Worm (Caenorhabditis elegans): Measurements from ENCODE around the gene Y42H9AR.5.

ce11 chrIV:8070299-8070698 is 32.0 kb upstream of the Y42H9AR.5 start:
- TF ChIP-seq nhr-28 (tag; optimal IDR thresholded peaks at IDR 0.05) (no peak), ztf-11 (tag; optimal IDR thresholded peaks at IDR 0.05) (no peak), snpc-4 (tag; optimal IDR thresholded peaks at IDR 0.05) (no peak), unc-130 (GFP tag; optimal IDR thresholded peaks at IDR 0.05) (no peak), fos-1 (tag; optimal IDR thresholded peaks at IDR 0.05) (no peak), jun-1 (tag; optimal IDR thresholded peaks at IDR 0.05) (no peak), attf-4 (tag; optimal IDR thresholded peaks at IDR 0.05) (no peak), nhr-77 (tag; optimal IDR thresholded peaks at IDR 0.05) (no peak), hmg-1.1 (GFP tag; IDR thresholded peaks at IDR 0.05) (no peak), mxl-3 (GFP tag; optimal IDR thresholded peaks at IDR 0.05) (no peak), ceh-44 (GFP tag; IDR thresholded peaks at IDR 0.05) (no peak)

Measured in whole organism, L4 larva.